Worm (Caenorhabditis elegans): ENCODE data around the gene fbxa-113.

ce11 chrV:20212584-20212983, 9.4 kb downstream of the fbxa-113 start, which contains the start of gene Y113G7B.12:
- TF ChIP-seq hnd-1 (tag; optimal IDR thresholded peaks at IDR 0.05) (no peak), ama-1 (optimal IDR thresholded peaks at IDR 0.05) (no peak), pes-1 (GFP tag; IDR thresholded peaks at IDR 0.05) (no peak), aly-1 (tag; optimal IDR thresholded peaks at IDR 0.05) (no peak), flt-1 (GFP tag; IDR thresholded peaks at IDR 0.05) (no peak), ceh-36 (tag; optimal IDR thresholded peaks at IDR 0.05) (no peak), ets-7 (tag; optimal IDR thresholded peaks at IDR 0.05) (no peak), F13C5.2 (tag; optimal IDR thresholded peaks at IDR 0.05) (no peak), tbx-11 (GFP tag; IDR thresholded peaks at IDR 0.05) (no peak), hmg-4 (GFP tag; optimal IDR thresholded peaks at IDR 0.05) (no peak), tbx-37 (GFP tag; conservative IDR thresholded peaks at IDR 0.05) (no peak), sea-1 (GFP tag; conservative IDR thresholded peaks at IDR 0.05) (no peak)

Measured in whole organism, early embryonic.